Worm (Caenorhabditis elegans) whole organism, late embryonic: Measurements from ENCODE around the gene sinh-1.

ENCODE experiments used
- C08G9.2 ChIP-seq: sonication (generic microtip); optimal IDR thresholded peaks from 2 replicates; lab custom pipeline; 2016; ENCODE audit warnings: mild to moderate bottlenecking, missing genetic modification characterization, moderate library complexity, missing compliant biosample characterization
- C38D4.7 ChIP-seq: fragments of 200-800 bp; sonication (Bioruptor generic); optimal IDR thresholded peaks from 2 replicates; lab custom pipeline; 2018; ENCODE audit warnings: mild to moderate bottlenecking, missing genetic modification characterization, moderate library complexity, missing compliant biosample characterization
- K09A11.1 ChIP-seq: sonication (generic microtip); optimal IDR thresholded peaks from 2 replicates; lab custom pipeline; 2017; ENCODE audit warnings: antibody characterized with exemption, mild to moderate bottlenecking, missing genetic modification characterization, missing compliant biosample characterization; ENCODE audit not compliant: insufficient read depth
- ceh-2 ChIP-seq: sonication (generic microtip); optimal IDR thresholded peaks from 2 replicates; lab custom pipeline; 2016; ENCODE audit warnings: missing genotype, missing genetic modification characterization, missing compliant biosample characterization
- ceh-22 ChIP-seq: sonication (generic microtip); optimal IDR thresholded peaks from 2 replicates; lab custom pipeline; 2017; ENCODE audit warnings: missing biosample characterization, missing genetic modification characterization
- ceh-30 ChIP-seq: fragments of 150-350 bp; optimal IDR thresholded peaks from 2 replicates; lab custom pipeline; 2014; ENCODE audit warnings: missing biosample characterization, missing genetic modification characterization
- ceh-31 ChIP-seq: sonication (generic microtip); optimal IDR thresholded peaks from 2 replicates; lab custom pipeline; 2016; ENCODE audit warnings: missing genetic modification characterization, missing compliant biosample characterization
- ceh-45 ChIP-seq: fragments of 200-800 bp; sonication (Bioruptor generic); IDR thresholded peaks from 2 replicates; pipeline ENCODE4 v1.3.6; 2022; ENCODE audit warnings: missing genetic modification reagents, missing genetic modification characterization, missing compliant biosample characterization
- ceh-48 ChIP-seq: sonication (generic microtip); optimal IDR thresholded peaks from 2 replicates; lab custom pipeline; 2016; ENCODE audit warnings: missing genetic modification characterization, inconsistent platforms, missing compliant biosample characterization
- dve-1 ChIP-seq: sonication (generic microtip); optimal IDR thresholded peaks from 2 replicates; lab custom pipeline; 2017; ENCODE audit warnings: antibody characterized with exemption, mild to moderate bottlenecking, missing genetic modification characterization, missing compliant biosample characterization
- elt-2 ChIP-seq: sonication (generic microtip); optimal IDR thresholded peaks from 2 replicates; lab custom pipeline; 2016; ENCODE audit warnings: missing genetic modification reagents, missing genetic modification characterization, missing compliant biosample characterization
- fkh-6 ChIP-seq: sonication (generic microtip); optimal IDR thresholded peaks from 2 replicates; lab custom pipeline; 2016; ENCODE audit warnings: missing genetic modification characterization, missing compliant biosample characterization
- hlh-13 ChIP-seq: fragments of 200-800 bp; sonication (Bioruptor generic); optimal IDR thresholded peaks from 2 replicates; lab custom pipeline; 2018; ENCODE audit warnings: mild to moderate bottlenecking, missing genetic modification characterization, missing compliant biosample characterization
- hlh-8 ChIP-seq: sonication (generic microtip); optimal IDR thresholded peaks from 2 replicates; lab custom pipeline; 2016; ENCODE audit warnings: missing genotype, missing genetic modification characterization, missing compliant biosample characterization
- lin-11 ChIP-seq: fragments of 200-800 bp; sonication (Bioruptor generic); optimal IDR thresholded peaks from 2 replicates; lab custom pipeline; 2018; ENCODE audit warnings: mild to moderate bottlenecking, missing genetic modification characterization, missing compliant biosample characterization
- madf-2 ChIP-seq: sonication (generic microtip); optimal IDR thresholded peaks from 2 replicates; lab custom pipeline; 2017; ENCODE audit warnings: missing genetic modification characterization, missing compliant biosample characterization
- mec-3 ChIP-seq: sonication (generic microtip); optimal IDR thresholded peaks from 2 replicates; lab custom pipeline; 2016; ENCODE audit warnings: borderline replicate concordance, missing genetic modification characterization, missing compliant biosample characterization
- nfya-1 ChIP-seq: sonication (generic microtip); optimal IDR thresholded peaks from 2 replicates; lab custom pipeline; 2017; ENCODE audit warnings: missing genetic modification characterization, mild to moderate bottlenecking, missing compliant biosample characterization, antibody characterized with exemption, moderate library complexity
- odd-2 ChIP-seq: sonication (generic microtip); optimal IDR thresholded peaks from 2 replicates; lab custom pipeline; 2017; ENCODE audit warnings: antibody characterized with exemption, mild to moderate bottlenecking, missing genetic modification characterization, missing compliant biosample characterization
- pat-9 ChIP-seq: fragments of 200-800 bp; sonication (Bioruptor generic); optimal IDR thresholded peaks from 2 replicates; lab custom pipeline; 2018; ENCODE audit warnings: mild to moderate bottlenecking, missing genetic modification characterization, moderate library complexity, missing compliant biosample characterization
- sdc-2 ChIP-seq: sonication (generic microtip); optimal IDR thresholded peaks from 2 replicates; lab custom pipeline; 2016; ENCODE audit warnings: missing genotype, missing genetic modification characterization, missing compliant biosample characterization
- sox-4 ChIP-seq: sonication (generic microtip); optimal IDR thresholded peaks from 2 replicates; lab custom pipeline; 2017; ENCODE audit warnings: mild to moderate bottlenecking, missing genetic modification characterization, inconsistent platforms, missing compliant biosample characterization
- unc-3 ChIP-seq, 2 experiments: fragments of 200-800 bp in 1 of 2; sonication (Bioruptor generic) in 1 of 2; sonication (generic microtip) in 1 of 2; conservative IDR thresholded peaks in 1 of 2; optimal IDR thresholded peaks in 1 of 2; 2 replicates each; pipeline versions ENCODE4 v1.3.6 to Lab custom; 2016 to 2022; ENCODE audit warnings: missing compliant biosample characterization in 2 of 2, missing genetic modification characterization in 2 of 2, missing genetic modification reagents in 1 of 2

The sinh-1 gene

ce11 chrII:12228005-12228404 is at the start of gene sinh-1:
Gene sinh-1 (plus strand): TSS chrII:12228305.
- TF ChIP-seq sox-4 (tag; lab: Kevin White, UChicago) (no peak), fkh-6 (tag; lab: Kevin White, UChicago) (no peak), sdc-2 (tag; lab: Kevin White, UChicago) (no peak), nfya-1 (no peak)
- TF ChIP-seq, all 69 proteins: peak for 0

- TF ChIP-seq odd-2 (tag; lab: Kevin White, UChicago) (no peak), hlh-13 (GFP tag; lab: Kevin White, UChicago) (no peak), madf-2 (tag; lab: Kevin White, UChicago) (no peak), C08G9.2 (no peak), ceh-22 (tag; lab: Kevin White, UChicago) (no peak), ceh-30 (tag; lab: Kevin White, UChicago) (no peak), K09A11.1 (no peak)
- TF ChIP-seq, all 69 proteins: peak for 0
These were observed 43.2 kb upstream of the sinh-1 start, which contains the start of gene Y57A10A.13 for ce11 chrII:12184857-12185256. Gene Y57A10A.13 (minus strand): TSS chrII:12184902.

- TF ChIP-seq elt-2 (tag; lab: Kevin White, UChicago): peak; percentile 91
- no peak for TF ChIP-seq madf-2 (tag; lab: Kevin White, UChicago)
These were observed 42.4 kb upstream of the sinh-1 start, which contains the start of gene Y57A10A.14 for ce11 chrII:12185710-12186109. Gene Y57A10A.14 (plus strand): TSS chrII:12185937.

- TF ChIP-seq madf-2 (tag; lab: Kevin White, UChicago) (no peak), odd-2 (tag; lab: Kevin White, UChicago) (no peak), ceh-31 (no peak), ceh-2 (tag; lab: Kevin White, UChicago) (no peak), hlh-8 (tag; lab: Kevin White, UChicago) (no peak)
These were observed 41.4 kb upstream of the sinh-1 start for ce11 chrII:12186726-12187125.

- TF ChIP-seq lin-11 (tag; lab: Kevin White, UChicago): no peak
- TF ChIP-seq dve-1: peak; percentile 43
These were observed 38.9 kb upstream of the sinh-1 start for ce11 chrII:12189193-12189592.

- TF ChIP-seq unc-3 (GFP tag; conservative IDR thresholded peaks at IDR 0.05; lab: Robert Waterston, UW) (no peak), unc-3 (tag; optimal IDR thresholded peaks at IDR 0.05; lab: Kevin White, UChicago) (no peak), ceh-48 (peak; percentile 9), C38D4.7 (GFP tag; lab: Kevin White, UChicago) (no peak), fkh-6 (tag; lab: Kevin White, UChicago) (no peak)
- TF ChIP-seq, all 69 proteins: peak for 1
These were observed 28.9 kb upstream of the sinh-1 start for ce11 chrII:12199209-12199608.

ce11 chrII:12199912-12200637 is 28.0 kb upstream of the sinh-1 start, which contains the start of gene polg-1:
Gene polg-1 (minus strand): TSS chrII:12199962.
- TF ChIP-seq ceh-48 (peak; percentile 4), mec-3 (tag; lab: Kevin White, UChicago) (no peak)
- TF ChIP-seq, all 69 proteins: peak for 1

ce11 chrII:12202281-12202680 is 25.8 kb upstream of the sinh-1 start, which contains the start of gene trpp-5:
Gene trpp-5 (minus strand): TSS chrII:12202381.
- TF ChIP-seq ceh-22 (tag; lab: Kevin White, UChicago) (no peak), pat-9 (tag; lab: Kevin White, UChicago) (no peak), ceh-45 (no peak)
